Fruit fly (Drosophila melanogaster) whole organism, prepupa: Measurements from ENCODE around the gene Antdh.

ENCODE experiments used
- Blimp-1 ChIP-seq: fragments of 200-800 bp; sonication (Bioruptor generic); optimal IDR thresholded peaks from 3 replicates; lab custom pipeline; 2017; ENCODE audit warnings: missing biosample characterization, missing genetic modification characterization, mild to moderate bottlenecking, moderate library complexity, missing genetic modification reagents
- CG11294 ChIP-seq: fragments of 200-800 bp; sonication (Bioruptor generic); IDR thresholded peaks from 2 replicates; pipeline ENCODE4 v1.3.6; 2022; ENCODE audit warnings: missing biosample characterization, missing genetic modification characterization
- CG11762 ChIP-seq: fragments of 200-800 bp; sonication (Bioruptor generic); optimal IDR thresholded peaks from 3 replicates; lab custom pipeline; 2016; ENCODE audit warnings: missing biosample characterization, missing genetic modification characterization; ENCODE audit not compliant: insufficient read depth
- CG11902 ChIP-seq: fragments of 200-800 bp; sonication (Bioruptor generic); optimal IDR thresholded peaks from 3 replicates; lab custom pipeline; 2016; ENCODE audit warnings: missing biosample characterization, missing genetic modification characterization
- CG15336 ChIP-seq: fragments of 200-800 bp; sonication (Bioruptor generic); IDR thresholded peaks from 2 replicates; pipeline ENCODE4 v1.3.6; 2022; ENCODE audit warnings: missing biosample characterization, missing genetic modification characterization
- CG1621 ChIP-seq: fragments of 200-800 bp; sonication (Bioruptor generic); optimal IDR thresholded peaks from 3 replicates; lab custom pipeline; 2018; ENCODE audit warnings: missing biosample characterization, mild to moderate bottlenecking, missing genetic modification characterization
- CG16779 ChIP-seq: fragments of 200-800 bp; sonication (Bioruptor generic); optimal IDR thresholded peaks from 3 replicates; lab custom pipeline; 2017; ENCODE audit warnings: missing biosample characterization, mild to moderate bottlenecking, missing genetic modification characterization
- CG3032 ChIP-seq: fragments of 200-800 bp; optimal IDR thresholded peaks from 2 replicates; lab custom pipeline; 2019; ENCODE audit warnings: missing biosample characterization, mild to moderate bottlenecking, missing genetic modification characterization, moderate library complexity
- CG31627 ChIP-seq: fragments of 200-800 bp; sonication (Bioruptor generic); optimal IDR thresholded peaks from 3 replicates; lab custom pipeline; 2016; ENCODE audit warnings: missing biosample characterization, missing genetic modification characterization
- CG34406 ChIP-seq: fragments of 200-800 bp; sonication (Bioruptor generic); optimal IDR thresholded peaks from 3 replicates; lab custom pipeline; 2016; ENCODE audit warnings: missing biosample characterization, missing genetic modification characterization
- CG3919 ChIP-seq: fragments of 200-800 bp; sonication (Bioruptor generic); optimal IDR thresholded peaks from 3 replicates; lab custom pipeline; 2016; ENCODE audit warnings: missing biosample characterization, missing genetic modification characterization
- CG6163 ChIP-seq: fragments of 200-800 bp; sonication (Bioruptor generic); IDR thresholded peaks from 3 replicates; pipeline ENCODE4 v1.3.6; 2022; ENCODE audit warnings: missing biosample characterization, missing genetic modification characterization
- CG6276 ChIP-seq: fragments of 200-800 bp; sonication (Bioruptor generic); optimal IDR thresholded peaks from 2 replicates; lab custom pipeline; 2017; ENCODE audit warnings: missing biosample characterization, mild to moderate bottlenecking, missing genetic modification characterization
- CG6792 ChIP-seq: fragments of 200-800 bp; sonication (Bioruptor generic); optimal IDR thresholded peaks from 3 replicates; lab custom pipeline; 2016; ENCODE audit warnings: missing biosample characterization, missing genetic modification characterization
- CG6808 ChIP-seq: fragments of 200-800 bp; sonication (Bioruptor generic); optimal IDR thresholded peaks from 3 replicates; lab custom pipeline; 2017; ENCODE audit warnings: missing biosample characterization, missing genetic modification characterization, mild to moderate bottlenecking, moderate library complexity, missing genetic modification reagents
- CG6854 ChIP-seq: fragments of 200-800 bp; sonication (Bioruptor generic); optimal IDR thresholded peaks from 2 replicates; lab custom pipeline; 2017; ENCODE audit warnings: missing biosample characterization, mild to moderate bottlenecking, missing genetic modification characterization
- CG8119 ChIP-seq: fragments of 200-800 bp; sonication (Bioruptor generic); IDR thresholded peaks from 3 replicates; pipeline ENCODE4 v1.3.6; 2022; ENCODE audit warnings: missing biosample characterization, missing genetic modification characterization
- CG9139 ChIP-seq: fragments of 200-800 bp; sonication (Bioruptor generic); optimal IDR thresholded peaks from 3 replicates; lab custom pipeline; 2017; ENCODE audit warnings: missing biosample characterization, mild to moderate bottlenecking, missing genetic modification characterization
- Eip75B ChIP-seq: fragments of 200-800 bp; sonication (Bioruptor generic); optimal IDR thresholded peaks from 3 replicates; lab custom pipeline; 2016; ENCODE audit warnings: missing biosample characterization, missing genetic modification characterization
- Eip78C ChIP-seq: fragments of 200-800 bp; sonication (Bioruptor generic); peaks from one replicate; lab custom pipeline; 2016; ENCODE audit warnings: missing biosample characterization, missing genetic modification characterization
- Ets96B ChIP-seq: fragments of 200-800 bp; optimal IDR thresholded peaks from 2 replicates; lab custom pipeline; 2019; ENCODE audit warnings: missing biosample characterization, mild to moderate bottlenecking, missing genetic modification characterization, moderate library complexity
- Gug ChIP-seq: fragments of 200-800 bp; sonication (Bioruptor generic); IDR thresholded peaks from 2 replicates; pipeline ENCODE4 v1.3.6; 2022; ENCODE audit warnings: missing biosample characterization, missing genetic modification characterization
- Hr38 ChIP-seq: sonication (Bioruptor generic); optimal IDR thresholded peaks from 2 replicates; lab custom pipeline; 2016; ENCODE audit warnings: missing biosample characterization, missing genetic modification characterization
- Lpt ChIP-seq: fragments of 200-800 bp; sonication (Bioruptor generic); optimal IDR thresholded peaks from 3 replicates; lab custom pipeline; 2016; ENCODE audit warnings: missing biosample characterization, missing genetic modification characterization
- Met ChIP-seq: fragments of 200-800 bp; sonication (Bioruptor generic); optimal IDR thresholded peaks from 3 replicates; lab custom pipeline; 2016; ENCODE audit warnings: missing biosample characterization, missing genetic modification characterization
- Smox ChIP-seq: fragments of 200-800 bp; sonication (Bioruptor generic); optimal IDR thresholded peaks from 3 replicates; lab custom pipeline; 2016; ENCODE audit warnings: missing biosample characterization, missing genetic modification characterization
- Sox102F ChIP-seq: fragments of 200-800 bp; sonication (Bioruptor generic); optimal IDR thresholded peaks from 2 replicates; lab custom pipeline; 2016; ENCODE audit warnings: missing biosample characterization, mild to moderate bottlenecking, missing genetic modification characterization
- Sox15 ChIP-seq: fragments of 200-800 bp; sonication (Bioruptor generic); optimal IDR thresholded peaks from 3 replicates; lab custom pipeline; 2016; ENCODE audit warnings: missing biosample characterization, missing genetic modification characterization
- achi ChIP-seq: fragments of 200-800 bp; sonication (Bioruptor generic); optimal IDR thresholded peaks from 3 replicates; lab custom pipeline; 2016; ENCODE audit warnings: missing biosample characterization, missing genetic modification characterization
- acj6 ChIP-seq: fragments of 200-800 bp; sonication (Bioruptor generic); optimal IDR thresholded peaks from 3 replicates; lab custom pipeline; 2016; ENCODE audit warnings: missing biosample characterization, missing genetic modification characterization
- dsx ChIP-seq: fragments of 200-800 bp; optimal IDR thresholded peaks from 3 replicates; lab custom pipeline; 2019; ENCODE audit warnings: missing biosample characterization, mild to moderate bottlenecking, missing genetic modification characterization, moderate library complexity; ENCODE audit not compliant: poor library complexity, severe bottlenecking
- eg ChIP-seq: fragments of 200-800 bp; sonication (Bioruptor generic); IDR thresholded peaks from 3 replicates; pipeline ENCODE4 v1.3.6; 2022; ENCODE audit warnings: missing biosample characterization, missing genetic modification characterization
- esn ChIP-seq: fragments of 200-800 bp; sonication (Bioruptor generic); optimal IDR thresholded peaks from 2 replicates; lab custom pipeline; 2016; ENCODE audit warnings: missing biosample characterization, mild to moderate bottlenecking, missing genetic modification characterization, moderate library complexity
- fkh ChIP-seq: fragments of 200-800 bp; sonication (Bioruptor generic); optimal IDR thresholded peaks from 3 replicates; lab custom pipeline; 2017; ENCODE audit warnings: missing biosample characterization, mild to moderate bottlenecking, missing genetic modification characterization, moderate library complexity
- net ChIP-seq: fragments of 200-800 bp; sonication (Bioruptor generic); optimal IDR thresholded peaks from 3 replicates; lab custom pipeline; 2016; ENCODE audit warnings: missing biosample characterization, missing genetic modification characterization
- pdm3 ChIP-seq: fragments of 200-800 bp; sonication (Bioruptor generic); optimal IDR thresholded peaks from 3 replicates; lab custom pipeline; 2016; ENCODE audit warnings: missing biosample characterization, missing genetic modification characterization
- spab ChIP-seq: fragments of 200-800 bp; sonication (Bioruptor generic); optimal IDR thresholded peaks from 2 replicates; lab custom pipeline; 2017; ENCODE audit warnings: missing biosample characterization, mild to moderate bottlenecking, missing genetic modification characterization, missing genetic modification reagents
- ss ChIP-seq, 2 experiments: fragments of 200-800 bp; sonication (Bioruptor generic); optimal IDR thresholded peaks; 2 replicates in 1 of 2; 3 replicates in 1 of 2; lab custom pipeline; 2017 to 2018; ENCODE audit warnings: mild to moderate bottlenecking in 2 of 2, missing biosample characterization in 2 of 2, missing genetic modification characterization in 2 of 2, moderate library complexity in 1 of 2
- svp ChIP-seq: fragments of 200-800 bp; sonication (Bioruptor generic); peaks from one replicate; lab custom pipeline; 2016; ENCODE audit warnings: missing biosample characterization, missing genetic modification characterization
- topi ChIP-seq: fragments of 200-800 bp; sonication (Bioruptor generic); optimal IDR thresholded peaks from 3 replicates; lab custom pipeline; 2016; ENCODE audit warnings: missing biosample characterization, missing genetic modification characterization

Antdh gene

dm6 chrX:11159710-11160446 is 9.0 kb downstream of the Antdh start, which contains the start of gene CG32668:
TSS of gene CG32668 (minus strand) at chrX:11159760.
- peak; percentile 57 for TF ChIP-seq Eip78C (GFP tag; lab: Kevin White, UChicago)
- TF ChIP-seq CG3919 (GFP tag; lab: Kevin White, UChicago), result no peak

dm6 chrX:11155808-11156589 is 12.9 kb downstream of the Antdh start:
- TF ChIP-seq CG6276 (GFP tag; lab: Kevin White, UChicago) (no peak), pdm3 (GFP tag; lab: Kevin White, UChicago) (peak; percentile 27), CG6792 (GFP tag; lab: Kevin White, UChicago) (peak; percentile 16), CG15336 (0 out of 2 replicates have a peak, but pooled peaks have one; percentile 31), Eip78C (GFP tag; lab: Kevin White, UChicago) (peak; percentile 78), Gug (GFP tag; lab: Robert Waterston, UW) (0 out of 2 replicates have a peak, but pooled peaks have one; percentile 12), CG6163 (GFP tag; lab: Robert Waterston, UW) (peak; percentile 5; the same call in 1 of the 3 replicates), CG3919 (GFP tag; lab: Kevin White, UChicago) (peak; percentile 11), esn (GFP tag; lab: Kevin White, UChicago) (peak; percentile 17), acj6 (GFP tag; lab: Kevin White, UChicago) (peak; percentile 32), CG8119 (GFP tag; lab: Robert Waterston, UW) (peak; percentile 41; the same call in 2 of the 3 replicates), CG16779 (tag; lab: Kevin White, UChicago) (no peak), achi (GFP tag; lab: Kevin White, UChicago) (peak; percentile 2), Sox15 (no peak), CG9139 (GFP tag; lab: Kevin White, UChicago) (peak; percentile 1), dsx (GFP tag; lab: Kevin White, UChicago) (peak; percentile 74)

- TF ChIP-seq Met (GFP tag; lab: Kevin White, UChicago), result no peak
- TF ChIP-seq CG9139 (GFP tag; lab: Kevin White, UChicago), result peak; percentile 25
- no peak for TF ChIP-seq CG11762 (GFP tag; lab: Kevin White, UChicago)
- TF ChIP-seq Blimp-1, result no peak
- peak; percentile 8 for TF ChIP-seq CG6808 (GFP tag; lab: Kevin White, UChicago)
- TF ChIP-seq acj6 (GFP tag; lab: Kevin White, UChicago), result no peak
- no peak for TF ChIP-seq CG31627
- TF ChIP-seq Ets96B (tag; lab: Kevin White, UChicago), result no peak
- TF ChIP-seq CG6854 (GFP tag; lab: Kevin White, UChicago), result no peak
- TF ChIP-seq Sox102F (GFP tag; lab: Kevin White, UChicago), result no peak
- TF ChIP-seq CG1621 (tag; lab: Kevin White, UChicago), result no peak
- TF ChIP-seq topi (GFP tag; lab: Kevin White, UChicago), result no peak
- peak; percentile 9 for TF ChIP-seq esn (GFP tag; lab: Kevin White, UChicago)
- peak; percentile 14; the same call in 1 of the 3 replicates for TF ChIP-seq eg (GFP tag; lab: Robert Waterston, UW)
- no peak for TF ChIP-seq Eip75B (GFP tag; lab: Kevin White, UChicago)
- TF ChIP-seq svp, result no peak
- TF ChIP-seq Smox (GFP tag; lab: Kevin White, UChicago), result no peak
- TF ChIP-seq dsx (GFP tag; lab: Kevin White, UChicago), result peak; percentile 38
- peak; percentile 40 for TF ChIP-seq ss (GFP tag; optimal IDR thresholded peaks at IDR 0.05; lab: Kevin White, UChicago)
- no peak for TF ChIP-seq spab
- TF ChIP-seq CG6792 (GFP tag; lab: Kevin White, UChicago), result no peak
- no peak for TF ChIP-seq Gug (GFP tag; lab: Robert Waterston, UW)
- peak; percentile 24 for TF ChIP-seq CG34406 (GFP tag; lab: Kevin White, UChicago)
- no peak for TF ChIP-seq CG8119 (GFP tag; lab: Robert Waterston, UW)
- TF ChIP-seq CG11294, result no peak
- TF ChIP-seq fkh (GFP tag; lab: Kevin White, UChicago), result peak; percentile 63
- TF ChIP-seq CG16779 (tag; lab: Kevin White, UChicago), result no peak
- no peak for TF ChIP-seq CG3919 (GFP tag; lab: Kevin White, UChicago)
- peak; percentile 22 for TF ChIP-seq net (GFP tag; lab: Kevin White, UChicago)
- no peak for TF ChIP-seq Lpt
- TF ChIP-seq CG11902 (GFP tag; lab: Kevin White, UChicago), result no peak
- no peak for TF ChIP-seq CG3032 (tag; lab: Kevin White, UChicago)
- no peak for TF ChIP-seq Hr38
- TF ChIP-seq Eip78C (GFP tag; lab: Kevin White, UChicago), result peak; percentile 75
- TF ChIP-seq achi (GFP tag; lab: Kevin White, UChicago), result no peak
These were observed 14.2 kb downstream of the Antdh start for dm6 chrX:11154511-11155197.
